Fruit fly (Drosophila melanogaster) whole organism, pupa: ENCODE measurements around the gene tgy.
A peak's percentile ranks its signal among the peaks of the same experiment; 100 is the strongest.

Experiments used
- CG10348 ChIP-seq: fragments of 200-800 bp; sonication (Bioruptor generic); IDR thresholded peaks from 2 replicates; pipeline ENCODE4 v1.3.6; 2022; ENCODE audit warnings: missing biosample characterization, missing genetic modification characterization
- CG12605 ChIP-seq: fragments of 200-800 bp; sonication (Bioruptor generic); IDR thresholded peaks from 2 replicates; pipeline ENCODE4 v1.3.6; 2022; ENCODE audit warnings: missing biosample characterization, missing genetic modification characterization
- CG13204 ChIP-seq: fragments of 200-800 bp; sonication (Bioruptor generic); optimal IDR thresholded peaks from 2 replicates; lab custom pipeline; 2018; ENCODE audit warnings: missing biosample characterization, mild to moderate bottlenecking, missing genetic modification characterization, moderate library complexity
- CG14655 ChIP-seq: fragments of 200-800 bp; sonication (Bioruptor generic); optimal IDR thresholded peaks from 3 replicates; lab custom pipeline; 2017; ENCODE audit warnings: mild to moderate bottlenecking, missing biosample characterization, missing genetic modification reagents, missing genetic modification characterization
- CG15710 ChIP-seq: fragments of 200-800 bp; sonication (Bioruptor generic); optimal IDR thresholded peaks from 2 replicates; lab custom pipeline; 2018; ENCODE audit warnings: missing biosample characterization, mild to moderate bottlenecking, missing genetic modification characterization, moderate library complexity
- CG17806 ChIP-seq: fragments of 200-800 bp; sonication (Bioruptor generic); optimal IDR thresholded peaks from 2 replicates; lab custom pipeline; 2018; ENCODE audit warnings: missing biosample characterization, mild to moderate bottlenecking, missing genetic modification characterization, moderate library complexity
- CG32121 ChIP-seq: fragments of 200-800 bp; sonication (Bioruptor generic); IDR thresholded peaks from 2 replicates; pipeline ENCODE4 v1.3.6; 2022; ENCODE audit warnings: missing biosample characterization, missing genetic modification characterization
- CG34367 ChIP-seq: fragments of 200-800 bp; sonication (Bioruptor generic); optimal IDR thresholded peaks from 2 replicates; lab custom pipeline; 2018; ENCODE audit warnings: missing biosample characterization, mild to moderate bottlenecking, missing genetic modification characterization
- CG4496 ChIP-seq: fragments of 200-800 bp; sonication (Bioruptor generic); IDR thresholded peaks from 3 replicates; pipeline ENCODE4 v1.3.6; 2022; ENCODE audit warnings: missing biosample characterization, missing genetic modification characterization
- CG8159 ChIP-seq: fragments of 200-800 bp; sonication (Bioruptor generic); optimal IDR thresholded peaks from 3 replicates; lab custom pipeline; 2018; ENCODE audit warnings: missing biosample characterization, mild to moderate bottlenecking, missing genetic modification characterization, moderate library complexity
- CG8301 ChIP-seq: fragments of 200-800 bp; sonication (Bioruptor generic); optimal IDR thresholded peaks from 2 replicates; lab custom pipeline; 2018; ENCODE audit warnings: missing biosample characterization, mild to moderate bottlenecking, missing genetic modification characterization
- CG9948 ChIP-seq: fragments of 200-800 bp; sonication (Bioruptor generic); optimal IDR thresholded peaks from 2 replicates; lab custom pipeline; 2018; ENCODE audit warnings: missing biosample characterization, mild to moderate bottlenecking, missing genetic modification characterization, moderate library complexity
- D1 ChIP-seq: fragments of 200-800 bp; sonication (Bioruptor generic); optimal IDR thresholded peaks from 2 replicates; lab custom pipeline; 2018; ENCODE audit warnings: missing biosample characterization, mild to moderate bottlenecking, missing genetic modification characterization, moderate library complexity
- EcR ChIP-seq: fragments of 200-800 bp; sonication (Bioruptor generic); optimal IDR thresholded peaks from 3 replicates; lab custom pipeline; 2019; ENCODE audit warnings: missing biosample characterization, missing genetic modification characterization, mild to moderate bottlenecking, moderate library complexity, missing genetic modification reagents
- Ets98B ChIP-seq: fragments of 200-800 bp; sonication (Bioruptor generic); IDR thresholded peaks from 2 replicates; pipeline ENCODE4 v1.3.6; 2022; ENCODE audit warnings: missing biosample characterization, missing genetic modification characterization
- Pif1A ChIP-seq: fragments of 200-800 bp; sonication (Bioruptor generic); optimal IDR thresholded peaks from 3 replicates; lab custom pipeline; 2016; ENCODE audit warnings: missing biosample characterization, missing genetic modification characterization
- Pif1B ChIP-seq: fragments of 200-800 bp; sonication (Bioruptor generic); optimal IDR thresholded peaks from 3 replicates; lab custom pipeline; 2016; ENCODE audit warnings: missing biosample characterization, missing genetic modification characterization
- Snoo ChIP-seq: fragments of 200-800 bp; sonication (Bioruptor generic); optimal IDR thresholded peaks from 3 replicates; lab custom pipeline; 2017; ENCODE audit warnings: missing biosample characterization, mild to moderate bottlenecking, missing genetic modification characterization, inconsistent platforms
- fd96Ca ChIP-seq: fragments of 200-800 bp; sonication (Bioruptor generic); IDR thresholded peaks from 3 replicates; pipeline ENCODE4 v1.3.6; 2022; ENCODE audit warnings: missing biosample characterization, missing genetic modification characterization
- gl ChIP-seq: fragments of 200-800 bp; sonication (Bioruptor generic); optimal IDR thresholded peaks from 2 replicates; lab custom pipeline; 2018; ENCODE audit warnings: missing biosample characterization, mild to moderate bottlenecking, missing genetic modification characterization
- rn ChIP-seq: fragments of 200-800 bp; sonication (Bioruptor generic); IDR thresholded peaks from 2 replicates; pipeline ENCODE4 v1.3.6; 2022; ENCODE audit warnings: missing biosample characterization, missing genetic modification characterization

The tgy gene

DNA sequence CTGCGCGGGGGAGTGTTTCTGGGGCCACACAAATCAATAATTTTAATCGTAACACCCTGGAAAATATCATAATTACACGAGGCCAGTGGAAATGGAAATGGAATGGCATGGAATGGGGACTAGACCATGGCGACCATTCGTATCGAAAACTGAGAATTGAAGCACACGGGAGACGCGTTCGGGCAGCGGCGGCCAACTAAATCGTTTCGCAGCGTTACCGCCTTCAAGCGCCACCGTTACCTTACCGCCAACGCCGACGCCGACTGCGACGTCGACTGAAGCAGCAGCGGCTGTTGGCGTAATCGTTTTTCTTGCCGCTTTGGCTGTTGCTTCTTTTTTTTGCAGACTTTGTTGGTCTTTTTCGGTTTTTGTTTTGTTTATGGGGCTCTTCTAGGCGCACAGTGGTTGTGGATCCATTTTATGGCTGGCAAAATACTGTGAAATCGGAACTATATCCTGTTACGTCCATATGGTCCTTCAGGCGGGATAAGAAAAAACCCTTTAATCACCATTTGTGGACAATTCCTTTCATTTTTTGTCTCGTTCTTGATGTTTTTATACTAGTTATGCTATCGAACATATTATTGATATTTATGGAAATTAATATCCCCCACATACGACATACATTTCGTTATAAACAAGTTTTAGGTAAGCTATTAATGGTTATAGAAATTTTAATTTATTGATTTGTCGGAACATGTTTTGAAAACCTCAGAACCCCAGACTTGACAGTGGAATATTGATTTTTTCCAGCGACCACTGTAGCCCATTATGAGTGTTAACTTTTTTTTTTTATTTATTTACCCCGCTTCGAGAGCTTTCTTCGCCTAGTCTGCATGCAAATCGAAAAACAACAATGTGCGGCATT lies 38.3 kb upstream of the tgy start:
- TF ChIP-seq Snoo (tag; lab: Kevin White, UChicago) (no peak), CG9948 (tag; lab: Kevin White, UChicago) (peak; percentile 25), Pif1B (GFP tag; lab: Kevin White, UChicago) (no peak), fd96Ca (GFP tag; lab: Robert Waterston, UW) (peak; percentile 40; the same call in 1 of the 3 replicates), CG15710 (tag; lab: Kevin White, UChicago) (peak; percentile 63), CG14655 (no peak), CG4496 (GFP tag; lab: Robert Waterston, UW) (peak; percentile 81), CG34367 (tag; lab: Kevin White, UChicago) (peak; percentile 49), Pif1A (no peak), CG8159 (tag; lab: Kevin White, UChicago) (peak; percentile 43), Ets98B (GFP tag; lab: Robert Waterston, UW) (peak; percentile 61), CG13204 (peak; percentile 81), gl (tag; lab: Kevin White, UChicago) (peak; percentile 79), D1 (tag; lab: Kevin White, UChicago) (no peak), CG12605 (peak; percentile 83), rn (GFP tag; lab: Robert Waterston, UW) (no peak), CG32121 (GFP tag; lab: Robert Waterston, UW) (peak; percentile 36; the same call in 1 of the 2 replicates), CG8301 (tag; lab: Kevin White, UChicago) (no peak), EcR (no peak), CG17806 (tag; lab: Kevin White, UChicago) (peak; percentile 16), CG10348 (no peak)

- TF ChIP-seq EcR (no peak), CG14655 (no peak), CG32121 (GFP tag; lab: Robert Waterston, UW) (no peak), CG17806 (tag; lab: Kevin White, UChicago) (no peak), fd96Ca (GFP tag; lab: Robert Waterston, UW) (no peak), CG9948 (tag; lab: Kevin White, UChicago) (peak; percentile 17), rn (GFP tag; lab: Robert Waterston, UW) (no peak), Ets98B (GFP tag; lab: Robert Waterston, UW) (no peak), CG13204 (no peak), CG10348 (no peak), CG15710 (tag; lab: Kevin White, UChicago) (no peak), D1 (tag; lab: Kevin White, UChicago) (no peak), Pif1B (GFP tag; lab: Kevin White, UChicago) (no peak), Pif1A (peak; percentile 23), gl (tag; lab: Kevin White, UChicago) (no peak), CG4496 (GFP tag; lab: Robert Waterston, UW) (0 out of 3 replicates have a peak, but pooled peaks have one; percentile 34), CG8301 (tag; lab: Kevin White, UChicago) (no peak), CG12605 (no peak), Snoo (tag; lab: Kevin White, UChicago) (peak; percentile 58), CG34367 (tag; lab: Kevin White, UChicago) (no peak), CG8159 (tag; lab: Kevin White, UChicago) (no peak)
- TF ChIP-seq, all 21 proteins: peak for 4
Observed at dm6 chrX:19164726-19165125, 37.6 kb upstream of the tgy start.

dm6 chrX:19163446-19163845 lies 36.3 kb upstream of the tgy start:
- TF ChIP-seq CG13204 (no peak), Pif1B (GFP tag; lab: Kevin White, UChicago) (no peak), gl (tag; lab: Kevin White, UChicago) (no peak), Pif1A (no peak), CG12605 (no peak), fd96Ca (GFP tag; lab: Robert Waterston, UW) (no peak), CG15710 (tag; lab: Kevin White, UChicago) (no peak), Ets98B (GFP tag; lab: Robert Waterston, UW) (no peak), CG10348 (no peak), CG9948 (tag; lab: Kevin White, UChicago) (no peak), CG32121 (GFP tag; lab: Robert Waterston, UW) (no peak), Snoo (tag; lab: Kevin White, UChicago) (no peak), CG4496 (GFP tag; lab: Robert Waterston, UW) (no peak), rn (GFP tag; lab: Robert Waterston, UW) (no peak), EcR (no peak), D1 (tag; lab: Kevin White, UChicago) (no peak)
- TF ChIP-seq, all 21 proteins: peak for 0

dm6 chrX:19162249-19162914 lies 35.3 kb upstream of the tgy start:
- TF ChIP-seq Ets98B (GFP tag; lab: Robert Waterston, UW), result peak; percentile 36
- TF ChIP-seq CG8301 (tag; lab: Kevin White, UChicago), result peak; percentile 52
- no peak for TF ChIP-seq CG12605
- peak; percentile 41; the same call in 2 of the 3 replicates for TF ChIP-seq CG4496 (GFP tag; lab: Robert Waterston, UW)
- peak; percentile 43 for TF ChIP-seq CG13204
- TF ChIP-seq rn (GFP tag; lab: Robert Waterston, UW), result 0 out of 2 replicates have a peak, but pooled peaks have one; percentile 42
- peak; percentile 45; the same call in 1 of the 2 replicates for TF ChIP-seq CG32121 (GFP tag; lab: Robert Waterston, UW)
- TF ChIP-seq Pif1A, result peak; percentile 86
- no peak for TF ChIP-seq EcR
- TF ChIP-seq Snoo (tag; lab: Kevin White, UChicago), result peak; percentile 49
- TF ChIP-seq CG8159 (tag; lab: Kevin White, UChicago), result peak; percentile 69
- TF ChIP-seq Pif1B (GFP tag; lab: Kevin White, UChicago), result peak; percentile 80
- peak; percentile 78 for TF ChIP-seq CG15710 (tag; lab: Kevin White, UChicago)
- peak; percentile 64 for TF ChIP-seq CG14655
- peak; percentile 54; the same call in 1 of the 3 replicates for TF ChIP-seq fd96Ca (GFP tag; lab: Robert Waterston, UW)
- TF ChIP-seq CG10348, result no peak
- no peak for TF ChIP-seq D1 (tag; lab: Kevin White, UChicago)
- TF ChIP-seq CG17806 (tag; lab: Kevin White, UChicago), result peak; percentile 51
- peak; percentile 69 for TF ChIP-seq CG9948 (tag; lab: Kevin White, UChicago)
- peak; percentile 79 for TF ChIP-seq CG34367 (tag; lab: Kevin White, UChicago)
- TF ChIP-seq gl (tag; lab: Kevin White, UChicago), result peak; percentile 43
